Worm (Caenorhabditis elegans) whole organism, L2 larva: ENCODE results near the gene AC3.12.

ENCODE experiments used
- egl-27 ChIP-seq: sonication (generic microtip); optimal IDR thresholded peaks from 3 replicates; lab custom pipeline; 2017; ENCODE audit warnings: missing biosample characterization, missing genetic modification reagents, missing genetic modification characterization
- elt-1 ChIP-seq: fragments of 150-350 bp; optimal IDR thresholded peaks from 2 replicates; lab custom pipeline; 2014; ENCODE audit warnings: missing biosample characterization, missing genetic modification characterization
- elt-3 ChIP-seq: sonication (generic microtip); optimal IDR thresholded peaks from 2 replicates; lab custom pipeline; 2017; ENCODE audit warnings: missing biosample characterization, missing genetic modification characterization
- lin-39 ChIP-seq: fragments of 150-350 bp; optimal IDR thresholded peaks from 2 replicates; lab custom pipeline; 2014; ENCODE audit warnings: missing biosample characterization, missing genetic modification reagents, missing genetic modification characterization
- nhr-11 ChIP-seq: fragments of 150-350 bp; optimal IDR thresholded peaks from 2 replicates; lab custom pipeline; 2014; ENCODE audit warnings: missing biosample characterization, missing genetic modification characterization
- sma-9 ChIP-seq, 2 experiments: fragments of 150-350 bp in 1 of 2; sonication (generic microtip) in 1 of 2; optimal IDR thresholded peaks; 2 replicates each; lab custom pipeline; 2014 to 2016; ENCODE audit warnings: missing genetic modification characterization in 2 of 2, mild to moderate bottlenecking in 1 of 2, missing biosample characterization in 1 of 2, missing compliant biosample characterization in 1 of 2, missing genetic modification reagents in 1 of 2, moderate library complexity in 1 of 2
- unc-62 ChIP-seq: fragments of 150-350 bp; optimal IDR thresholded peaks from 2 replicates; lab custom pipeline; 2014; ENCODE audit warnings: missing biosample characterization, missing genetic modification reagents, missing genetic modification characterization

DNA sequence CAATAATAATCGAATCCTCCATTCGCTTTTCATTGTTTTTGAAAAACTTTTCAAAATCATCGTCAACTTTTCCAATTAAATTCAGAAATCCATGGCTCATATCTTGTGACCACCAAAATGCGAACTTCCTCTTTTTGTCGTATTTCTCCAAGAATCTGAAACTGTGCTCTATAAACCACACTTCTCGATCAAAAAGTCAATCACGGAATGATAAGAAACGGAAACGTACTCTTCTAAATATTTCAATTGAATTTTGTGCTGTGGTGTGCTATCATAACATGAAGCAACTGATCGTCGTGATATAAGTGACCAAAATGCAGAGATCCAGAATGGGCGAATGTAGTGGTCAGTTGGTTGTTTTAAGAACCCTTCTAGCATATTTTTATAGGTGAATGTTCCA lies 25.5 kb upstream of the AC3.12 start:
- TF ChIP-seq lin-39, result no peak
- no peak for TF ChIP-seq sma-9 (GFP tag; optimal IDR thresholded peaks at IDR 0.05; lab: Kevin White, UChicago)
- TF ChIP-seq sma-9 (tag; optimal IDR thresholded peaks at IDR 0.05; lab: Kevin White, UChicago), result no peak
- no peak for TF ChIP-seq elt-1
- TF ChIP-seq elt-3 (tag; lab: Kevin White, UChicago), result no peak
- no peak for TF ChIP-seq nhr-11
- TF ChIP-seq unc-62 (GFP tag; lab: Kevin White, UChicago), result no peak
- no peak for TF ChIP-seq egl-27 (tag; lab: Kevin White, UChicago)
